Worm (Caenorhabditis elegans): ENCODE results near the gene ttr-18.

DNA sequence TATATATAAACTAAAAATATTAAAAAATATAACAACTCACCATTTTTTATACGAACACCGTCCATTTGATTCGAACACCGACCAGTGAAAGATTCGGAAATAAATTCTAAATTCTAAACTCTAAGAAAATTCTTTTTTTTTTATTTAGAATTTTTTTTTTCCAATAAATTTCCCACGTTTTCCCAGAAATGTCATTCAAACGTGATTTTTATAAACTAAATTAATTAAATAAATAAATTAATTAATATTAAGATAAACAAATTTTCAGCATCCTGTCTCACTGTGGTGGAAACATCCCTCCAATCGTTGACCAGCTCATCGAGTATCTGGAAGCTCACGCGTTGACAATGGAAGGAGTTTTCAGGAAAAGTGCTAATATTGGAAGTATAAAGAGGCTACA is 19.0 kb downstream of the ttr-18 start, which contains the start of gene klp-17:
- TF ChIP-seq nhr-12 (tag; optimal IDR thresholded peaks at IDR 0.05) (no peak), nhr-237 (tag; optimal IDR thresholded peaks at IDR 0.05) (no peak), ceh-82 (tag; optimal IDR thresholded peaks at IDR 0.05) (no peak), ztf-11 (tag; optimal IDR thresholded peaks at IDR 0.05) (no peak)

All from whole organism, L2 larva.